Fruit fly (Drosophila melanogaster) whole organism, embryonic: ENCODE data around the gene CG15185.

Source experiments
- Blimp-1 ChIP-seq: fragments of 200-800 bp; sonication (Bioruptor generic); optimal IDR thresholded peaks from 3 replicates; lab custom pipeline; 2018; ENCODE audit warnings: missing biosample characterization, missing genetic modification characterization, mild to moderate bottlenecking, moderate library complexity, missing genetic modification reagents
- CG10267 ChIP-seq: fragments of 200-800 bp; sonication (Bioruptor generic); optimal IDR thresholded peaks from 2 replicates; lab custom pipeline; 2018; ENCODE audit warnings: missing biosample characterization, mild to moderate bottlenecking, missing genetic modification characterization, moderate library complexity
- CG10462 ChIP-seq: fragments of 200-800 bp; sonication (Bioruptor generic); optimal IDR thresholded peaks from 2 replicates; lab custom pipeline; 2016; ENCODE audit warnings: missing biosample characterization, missing genetic modification characterization
- CG10543 ChIP-seq: fragments of 200-800 bp; sonication (Bioruptor generic); optimal IDR thresholded peaks from 3 replicates; lab custom pipeline; 2017; ENCODE audit warnings: missing biosample characterization, mild to moderate bottlenecking, missing genetic modification characterization, moderate library complexity
- CG11247 ChIP-seq: fragments of 200-800 bp; sonication (Bioruptor generic); IDR thresholded peaks from 2 replicates; pipeline ENCODE4 v1.3.6; 2022; ENCODE audit warnings: missing biosample characterization, missing genetic modification characterization
- CG13296 ChIP-seq: fragments of 200-800 bp; sonication (Bioruptor generic); optimal IDR thresholded peaks from 3 replicates; lab custom pipeline; 2018; ENCODE audit warnings: missing biosample characterization, mild to moderate bottlenecking, missing genetic modification characterization
- CG13624 ChIP-seq: fragments of 200-800 bp; sonication (Bioruptor generic); optimal IDR thresholded peaks from 2 replicates; lab custom pipeline; 2016; ENCODE audit warnings: missing biosample characterization, missing genetic modification characterization
- CG14441 ChIP-seq: fragments of 200-800 bp; sonication (Bioruptor generic); IDR thresholded peaks from 2 replicates; pipeline ENCODE4 v1.3.6; 2022; ENCODE audit warnings: missing biosample characterization, missing genetic modification characterization
- CG15011 ChIP-seq: fragments of 200-800 bp; sonication (Bioruptor generic); optimal IDR thresholded peaks from 3 replicates; lab custom pipeline; 2018; ENCODE audit warnings: missing biosample characterization, mild to moderate bottlenecking, missing genetic modification characterization
- CG15601 ChIP-seq: fragments of 200-800 bp; sonication (Bioruptor generic); optimal IDR thresholded peaks from 3 replicates; lab custom pipeline; 2019; ENCODE audit warnings: missing biosample characterization, mild to moderate bottlenecking, missing genetic modification characterization, moderate library complexity
- CG16813 ChIP-seq: fragments of 200-800 bp; sonication (Bioruptor generic); IDR thresholded peaks from 3 replicates; pipeline ENCODE4 v1.3.6; 2022; ENCODE audit warnings: missing biosample characterization, missing genetic modification characterization; ENCODE audit not compliant: partially characterized antibody
- CG2712 ChIP-seq: fragments of 200-800 bp; optimal IDR thresholded peaks from 3 replicates; lab custom pipeline; 2019; ENCODE audit warnings: missing biosample characterization, mild to moderate bottlenecking, missing genetic modification characterization, moderate library complexity
- CG30431 ChIP-seq: fragments of 200-800 bp; sonication (Bioruptor generic); optimal IDR thresholded peaks from 2 replicates; lab custom pipeline; 2017; ENCODE audit warnings: missing biosample characterization, missing genetic modification characterization
- CG4707 ChIP-seq: fragments of 200-800 bp; sonication (Bioruptor generic); optimal IDR thresholded peaks from 2 replicates; lab custom pipeline; 2018; ENCODE audit warnings: missing biosample characterization, mild to moderate bottlenecking, missing genetic modification characterization, moderate library complexity
- CG4854 ChIP-seq: fragments of 200-800 bp; sonication (Bioruptor generic); optimal IDR thresholded peaks from 2 replicates; lab custom pipeline; 2016; ENCODE audit warnings: missing biosample characterization, missing genetic modification characterization, inconsistent platforms
- CG5245 ChIP-seq: fragments of 200-800 bp; sonication (Bioruptor generic); optimal IDR thresholded peaks from 3 replicates; lab custom pipeline; 2016; ENCODE audit warnings: missing biosample characterization, missing genetic modification characterization
- CG6689 ChIP-seq: fragments of 200-800 bp; sonication (Bioruptor generic); IDR thresholded peaks from 2 replicates; pipeline ENCODE4 v1.3.6; 2022; ENCODE audit warnings: missing biosample characterization, missing genetic modification characterization
- CG7271 ChIP-seq: fragments of 200-800 bp; sonication (Bioruptor generic); optimal IDR thresholded peaks from 2 replicates; lab custom pipeline; 2018; ENCODE audit warnings: missing biosample characterization, mild to moderate bottlenecking, missing genetic modification characterization, moderate library complexity
- CG8924 ChIP-seq: fragments of 200-800 bp; optimal IDR thresholded peaks from 3 replicates; lab custom pipeline; 2019; ENCODE audit warnings: missing biosample characterization, mild to moderate bottlenecking, missing genetic modification characterization, moderate library complexity
- CG9932 ChIP-seq: fragments of 200-800 bp; sonication (Bioruptor generic); IDR thresholded peaks from 2 replicates; pipeline ENCODE4 v1.3.6; 2022; ENCODE audit warnings: missing biosample characterization, missing genetic modification characterization
- CTCF ChIP-seq: fragments of 200-800 bp; sonication (Bioruptor generic); optimal IDR thresholded peaks from 2 replicates; lab custom pipeline; 2017; ENCODE audit warnings: missing biosample characterization, mild to moderate bottlenecking, missing genetic modification characterization, moderate library complexity
- Doc2 ChIP-seq: fragments of 200-800 bp; sonication (Bioruptor generic); IDR thresholded peaks from 2 replicates; pipeline ENCODE4 v1.3.6; 2022; ENCODE audit warnings: missing biosample characterization, missing genetic modification characterization
- Fer2 ChIP-seq: fragments of 200-800 bp; sonication (Bioruptor generic); optimal IDR thresholded peaks from 2 replicates; lab custom pipeline; 2018; ENCODE audit warnings: missing biosample characterization, mild to moderate bottlenecking, missing genetic modification characterization, moderate library complexity
- Lim3 ChIP-seq: fragments of 200-800 bp; sonication (Bioruptor generic); IDR thresholded peaks from 2 replicates; pipeline ENCODE4 v1.3.6; 2022; ENCODE audit warnings: missing biosample characterization, missing genetic modification characterization
- MESR4 ChIP-seq: fragments of 200-800 bp; sonication (Bioruptor generic); optimal IDR thresholded peaks from 2 replicates; lab custom pipeline; 2018; ENCODE audit warnings: missing biosample characterization, mild to moderate bottlenecking, missing genetic modification characterization, moderate library complexity
- Med ChIP-seq: fragments of 200-800 bp; sonication (Bioruptor generic); peaks from one replicate; lab custom pipeline; 2016; ENCODE audit warnings: missing biosample characterization, missing genetic modification characterization, mild to moderate bottlenecking, inconsistent platforms, moderate library complexity
- Myb ChIP-seq: fragments of 200-800 bp; sonication (Bioruptor generic); optimal IDR thresholded peaks from 2 replicates; lab custom pipeline; 2016; ENCODE audit warnings: missing biosample characterization, missing genetic modification characterization
- NC2β ChIP-seq: fragments of 200-800 bp; sonication (Bioruptor generic); optimal IDR thresholded peaks from 2 replicates; lab custom pipeline; 2016; ENCODE audit warnings: missing biosample characterization, missing genetic modification characterization
- Neu2 ChIP-seq: fragments of 200-800 bp; sonication (Bioruptor generic); optimal IDR thresholded peaks from 3 replicates; lab custom pipeline; 2016; ENCODE audit warnings: missing biosample characterization, missing genetic modification characterization, borderline replicate concordance
- Poxn ChIP-seq: fragments of 200-800 bp; sonication (Bioruptor generic); IDR thresholded peaks from 2 replicates; pipeline ENCODE4 v1.3.6; 2022; ENCODE audit warnings: missing biosample characterization, missing genetic modification characterization
- Sry-β ChIP-seq: fragments of 200-800 bp; sonication (Bioruptor generic); optimal IDR thresholded peaks from 2 replicates; lab custom pipeline; 2018; ENCODE audit warnings: missing biosample characterization, mild to moderate bottlenecking, missing genetic modification characterization, moderate library complexity
- YL-1 ChIP-seq: fragments of 200-800 bp; sonication (Bioruptor generic); optimal IDR thresholded peaks from 3 replicates; lab custom pipeline; 2017; ENCODE audit warnings: missing biosample characterization, mild to moderate bottlenecking, missing genetic modification characterization
- abd-A ChIP-seq: fragments of 200-800 bp; sonication (Bioruptor generic); optimal IDR thresholded peaks from 3 replicates; lab custom pipeline; 2019; ENCODE audit warnings: missing biosample characterization, mild to moderate bottlenecking, missing genetic modification characterization, moderate library complexity
- bcd ChIP-seq: fragments of 200-800 bp; sonication (Bioruptor generic); optimal IDR thresholded peaks from 2 replicates; lab custom pipeline; 2017; ENCODE audit warnings: missing biosample characterization, mild to moderate bottlenecking, missing genetic modification characterization
- cwo ChIP-seq: fragments of 200-800 bp; sonication (Bioruptor generic); optimal IDR thresholded peaks from 3 replicates; lab custom pipeline; 2017; ENCODE audit warnings: missing biosample characterization, missing genetic modification characterization, mild to moderate bottlenecking, moderate library complexity, missing genetic modification reagents
- da ChIP-seq: fragments of 200-800 bp; sonication (Bioruptor generic); optimal IDR thresholded peaks from 2 replicates; lab custom pipeline; 2016; ENCODE audit warnings: missing biosample characterization, missing genetic modification characterization
- dysf ChIP-seq: fragments of 200-800 bp; sonication (Bioruptor generic); IDR thresholded peaks from 3 replicates; pipeline ENCODE4 v1.3.6; 2022; ENCODE audit warnings: missing biosample characterization, missing genetic modification characterization
- emc ChIP-seq: fragments of 200-800 bp; sonication (Bioruptor generic); optimal IDR thresholded peaks from 2 replicates; lab custom pipeline; 2016; ENCODE audit warnings: missing biosample characterization, missing genetic modification characterization
- esg ChIP-seq: fragments of 200-800 bp; sonication (Bioruptor generic); conservative IDR thresholded peaks from 2 replicates; pipeline ENCODE4 v1.3.6; 2022; ENCODE audit warnings: missing biosample characterization, missing genetic modification characterization
- ftz-f1 ChIP-seq: fragments of 200-800 bp; sonication (Bioruptor generic); optimal IDR thresholded peaks from 2 replicates; lab custom pipeline; 2016; ENCODE audit warnings: missing biosample characterization, missing genetic modification characterization
- fu2 ChIP-seq: fragments of 200-800 bp; sonication (Bioruptor generic); optimal IDR thresholded peaks from 2 replicates; lab custom pipeline; 2016; ENCODE audit warnings: missing biosample characterization, missing genetic modification characterization
- klu ChIP-seq: fragments of 200-800 bp; sonication (Bioruptor generic); IDR thresholded peaks from 2 replicates; pipeline ENCODE4 v1.3.6; 2022; ENCODE audit warnings: missing biosample characterization, missing genetic modification characterization
- lilli ChIP-seq: fragments of 200-800 bp; sonication (Bioruptor generic); optimal IDR thresholded peaks from 3 replicates; lab custom pipeline; 2016; ENCODE audit warnings: missing biosample characterization, missing genetic modification characterization
- mld ChIP-seq: fragments of 200-800 bp; sonication (Bioruptor generic); IDR thresholded peaks from 3 replicates; pipeline ENCODE4 v1.3.6; 2022; ENCODE audit warnings: missing biosample characterization, missing genetic modification characterization; ENCODE audit not compliant: partially characterized antibody
- row ChIP-seq: fragments of 200-800 bp; sonication (Bioruptor generic); IDR thresholded peaks from 3 replicates; pipeline ENCODE4 v1.3.6; 2022; ENCODE audit warnings: missing biosample characterization, missing genetic modification characterization
- sc ChIP-seq, 3 experiments: fragments of >200 bp in 2 of 3; fragments of 200-800 bp in 1 of 3; sonication (Bioruptor generic) in 1 of 3; optimal IDR thresholded peaks; 2 replicates in 2 of 3; 3 replicates in 1 of 3; lab custom pipeline; 2017; ENCODE audit warnings: mild to moderate bottlenecking in 1 of 3, missing biosample characterization in 1 of 3, missing genetic modification characterization in 1 of 3, missing genetic modification reagents in 1 of 3
- sens ChIP-seq: fragments of 200-800 bp; sonication (Bioruptor generic); peaks from one replicate; lab custom pipeline; 2016; ENCODE audit warnings: missing biosample characterization, missing genetic modification characterization
- slbo ChIP-seq: fragments of 200-800 bp; sonication (Bioruptor generic); IDR thresholded peaks from 2 replicates; pipeline ENCODE4 v1.3.6; 2022; ENCODE audit warnings: missing biosample characterization, missing genetic modification characterization
- so ChIP-seq: fragments of 200-800 bp; sonication (Bioruptor generic); IDR thresholded peaks from 3 replicates; pipeline ENCODE4 v1.3.6; 2022; ENCODE audit warnings: missing biosample characterization, missing genetic modification characterization
- tap ChIP-seq: fragments of 200-800 bp; optimal IDR thresholded peaks from 3 replicates; lab custom pipeline; 2019; ENCODE audit warnings: missing biosample characterization, mild to moderate bottlenecking, missing genetic modification characterization, moderate library complexity
- wdn ChIP-seq: fragments of 200-800 bp; sonication (Bioruptor generic); IDR thresholded peaks from 2 replicates; pipeline ENCODE4 v1.3.6; 2022; ENCODE audit warnings: missing biosample characterization, missing genetic modification characterization
- wor ChIP-seq: fragments of 200-800 bp; sonication (Bioruptor generic); IDR thresholded peaks from 2 replicates; pipeline ENCODE4 v1.3.6; 2022; ENCODE audit warnings: missing biosample characterization, missing genetic modification characterization

CG15185 gene

DNA sequence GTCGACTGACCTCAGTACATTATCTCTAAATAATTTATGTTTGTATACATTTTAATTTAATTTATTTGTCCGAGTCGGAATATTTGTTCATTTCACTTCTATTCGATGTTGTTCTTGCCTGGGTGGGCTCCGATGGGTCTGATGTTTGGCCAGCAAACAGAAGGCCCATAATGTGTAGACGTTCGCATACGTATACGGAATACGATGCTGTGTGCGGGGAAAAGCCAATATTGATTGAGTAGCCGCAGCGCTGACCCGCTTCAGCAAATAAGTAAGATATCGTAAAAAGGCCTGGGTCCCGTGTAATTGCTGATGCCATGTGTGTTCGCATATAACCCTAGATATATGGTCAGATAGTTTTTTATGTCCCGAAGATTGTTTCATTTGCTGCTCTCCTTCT is 22.9 kb upstream of the CG15185 start (continued):
- TF ChIP-seq CG11247 (GFP tag; lab: Robert Waterston, UW) (no peak), emc (no peak), CG13624 (no peak), tap (tag; lab: Kevin White, UChicago) (no peak), Neu2 (no peak), YL-1 (peak; percentile 50), CG4854 (GFP tag; lab: Kevin White, UChicago) (no peak), esg (GFP tag; lab: Robert Waterston, UW) (no peak), CG7271 (peak; percentile 6), CG15011 (GFP tag; lab: Kevin White, UChicago) (peak; percentile 42), CG10543 (no peak), klu (GFP tag; lab: Robert Waterston, UW) (no peak), CG10267 (tag; lab: Kevin White, UChicago) (peak; percentile 5), Poxn (no peak), cwo (no peak), Doc2 (GFP tag; lab: Robert Waterston, UW) (no peak), ftz-f1 (GFP tag; lab: Kevin White, UChicago) (no peak), CG5245 (GFP tag; lab: Kevin White, UChicago) (no peak), Med (peak; percentile 92), wdn (GFP tag; lab: Robert Waterston, UW) (no peak), CG15601 (tag; lab: Kevin White, UChicago) (peak; percentile 42), dysf (GFP tag; lab: Robert Waterston, UW) (no peak), row (GFP tag; lab: Robert Waterston, UW) (no peak), sens (GFP tag; lab: Kevin White, UChicago) (peak; percentile 96), MESR4 (GFP tag; lab: Kevin White, UChicago) (no peak), Lim3 (GFP tag; lab: Robert Waterston, UW) (no peak), bcd (peak; percentile 43), abd-A (peak; percentile 59), CG14441 (GFP tag; lab: Robert Waterston, UW) (no peak), CG9932 (GFP tag; lab: Robert Waterston, UW) (no peak), CG2712 (tag; lab: Kevin White, UChicago) (no peak), wor (GFP tag; lab: Robert Waterston, UW) (no peak), lilli (GFP tag; lab: Kevin White, UChicago) (no peak), NC2β (GFP tag; lab: Kevin White, UChicago) (peak; percentile 18), CG10462 (GFP tag; lab: Kevin White, UChicago) (no peak), CG13296 (GFP tag; lab: Kevin White, UChicago) (no peak), so (GFP tag; lab: Robert Waterston, UW) (no peak), slbo (GFP tag; lab: Robert Waterston, UW) (no peak), Fer2 (no peak), fu2 (GFP tag; lab: Kevin White, UChicago) (no peak), sc (optimal IDR thresholded peaks at IDR 0.05; lab: Kevin White, UChicago) (no peak), sc (GFP tag; optimal IDR thresholded peaks at IDR 0.05; lab: Kevin White, UChicago) (peak; percentile 79), da (GFP tag; lab: Kevin White, UChicago) (peak; percentile 29), CG30431 (GFP tag; lab: Kevin White, UChicago) (peak; percentile 48), mld (no peak), CTCF (GFP tag; lab: Kevin White, UChicago) (no peak), Sry-β (GFP tag; lab: Kevin White, UChicago) (peak; percentile 20), CG4707 (GFP tag; lab: Kevin White, UChicago) (peak; percentile 28), Myb (GFP tag; lab: Kevin White, UChicago) (no peak), CG8924 (tag; lab: Kevin White, UChicago) (no peak), CG16813 (no peak), Blimp-1 (GFP tag; lab: Kevin White, UChicago) (peak; percentile 55), CG6689 (GFP tag; lab: Robert Waterston, UW) (no peak)
